Worm (Caenorhabditis elegans): ENCODE data around the gene B0457.2.

ce11 chrII:8899357-8899748 lies 27.0 kb downstream of the B0457.2 start:
- TF ChIP-seq nhr-6 (tag; optimal IDR thresholded peaks at IDR 0.05) = no peak
- no peak for TF ChIP-seq rbr-2 (tag; optimal IDR thresholded peaks at IDR 0.05)
- no peak for TF ChIP-seq zag-1 (tag; optimal IDR thresholded peaks at IDR 0.05)
- TF ChIP-seq ztf-11 (tag; optimal IDR thresholded peaks at IDR 0.05) = no peak
- TF ChIP-seq pqm-1 (tag; optimal IDR thresholded peaks at IDR 0.05) = no peak
- TF ChIP-seq ama-1 (optimal IDR thresholded peaks at IDR 0.05) = no peak
- no peak for TF ChIP-seq aha-1 (tag)
- no peak for TF ChIP-seq nhr-28 (tag; optimal IDR thresholded peaks at IDR 0.05)
- TF ChIP-seq saeg-2 (GFP tag; IDR thresholded peaks at IDR 0.05) = no peak
